Worm (Caenorhabditis elegans) whole organism, L4 larva: Measurements from ENCODE around the gene C03B1.6.

Source experiments
- T20F7.1 ChIP-seq: fragments of 200-800 bp; sonication (Bioruptor generic); optimal IDR thresholded peaks from 2 replicates; lab custom pipeline; 2018; ENCODE audit warnings: mild to moderate bottlenecking, missing genetic modification characterization, missing compliant biosample characterization
- Y105C5A.15 ChIP-seq: fragments of 200-800 bp; sonication (Bioruptor generic); IDR thresholded peaks from 2 replicates; pipeline ENCODE4 v1.3.6; 2022; ENCODE audit warnings: missing genetic modification characterization, missing compliant biosample characterization
- Y75B8A.6 ChIP-seq: fragments of 200-800 bp; sonication (Bioruptor generic); IDR thresholded peaks from 2 replicates; pipeline ENCODE4 v1.3.6; 2022; ENCODE audit warnings: missing genetic modification reagents, missing genetic modification characterization, missing compliant biosample characterization
- arid-1 ChIP-seq: fragments of 200-800 bp; sonication (Bioruptor generic); conservative IDR thresholded peaks from 2 replicates; pipeline ENCODE4 v1.3.6; 2022; ENCODE audit warnings: missing genetic modification reagents, missing genetic modification characterization, missing compliant biosample characterization
- attf-4 ChIP-seq: sonication (generic microtip); optimal IDR thresholded peaks from 3 replicates; lab custom pipeline; 2017; ENCODE audit warnings: missing biosample characterization, missing genetic modification characterization
- ceh-28 ChIP-seq: fragments of 150-350 bp; optimal IDR thresholded peaks from 2 replicates; lab custom pipeline; 2014; ENCODE audit warnings: missing biosample characterization, missing genetic modification reagents, missing genetic modification characterization
- ceh-62 ChIP-seq: sonication (generic microtip); optimal IDR thresholded peaks from 2 replicates; lab custom pipeline; 2017; ENCODE audit warnings: missing biosample characterization, missing genetic modification characterization
- ctbp-1 ChIP-seq: fragments of 200-800 bp; sonication (Bioruptor generic); IDR thresholded peaks from 2 replicates; pipeline ENCODE4 v1.3.6; 2022; ENCODE audit warnings: missing genetic modification reagents, missing genetic modification characterization, missing compliant biosample characterization
- daf-16 ChIP-seq, 3 experiments: sonication (generic microtip); optimal IDR thresholded peaks; 2 replicates each; lab custom pipeline; 2016 to 2017; ENCODE audit warnings: missing genetic modification characterization in 3 of 3, missing genetic modification reagents in 3 of 3, mild to moderate bottlenecking in 2 of 3, missing compliant biosample characterization in 2 of 3, missing biosample characterization in 1 of 3, moderate library complexity in 1 of 3
- dmd-6 ChIP-seq: fragments of 200-800 bp; sonication (Bioruptor generic); IDR thresholded peaks from 2 replicates; pipeline ENCODE4 v1.3.6; 2022; ENCODE audit warnings: missing genetic modification reagents, missing genetic modification characterization, missing compliant biosample characterization
- dmd-8 ChIP-seq: fragments of 200-800 bp; sonication (Bioruptor generic); IDR thresholded peaks from 2 replicates; pipeline ENCODE4 v1.3.6; 2022; ENCODE audit warnings: missing genetic modification characterization, missing compliant biosample characterization
- dmd-9 ChIP-seq: fragments of 200-800 bp; sonication (Bioruptor generic); IDR thresholded peaks from 2 replicates; pipeline ENCODE4 v1.3.6; 2022; ENCODE audit warnings: missing genetic modification reagents, missing genetic modification characterization, missing compliant biosample characterization
- egl-43 ChIP-seq: fragments of 200-800 bp; sonication (Bioruptor generic); IDR thresholded peaks from 2 replicates; pipeline ENCODE4 v1.3.6; 2022; ENCODE audit warnings: missing genetic modification reagents, missing genetic modification characterization, missing compliant biosample characterization
- hlh-30 ChIP-seq: sonication (generic microtip); optimal IDR thresholded peaks from 2 replicates; lab custom pipeline; 2017; ENCODE audit warnings: antibody characterized with exemption, mild to moderate bottlenecking, missing genetic modification characterization, missing compliant biosample characterization; ENCODE audit not compliant: insufficient read depth
- lim-7 ChIP-seq: fragments of 200-800 bp; sonication (Bioruptor generic); IDR thresholded peaks from 2 replicates; pipeline ENCODE4 v1.3.6; 2022; ENCODE audit warnings: missing genetic modification characterization, missing compliant biosample characterization
- lin-38 ChIP-seq: fragments of 200-800 bp; sonication (Bioruptor generic); IDR thresholded peaks from 2 replicates; pipeline ENCODE4 v1.3.6; 2022; ENCODE audit warnings: missing genetic modification reagents, missing genetic modification characterization, missing compliant biosample characterization
- lin-39 ChIP-seq: fragments of 150-350 bp; optimal IDR thresholded peaks from 2 replicates; lab custom pipeline; 2014; ENCODE audit warnings: missing biosample characterization, missing genetic modification reagents, missing genetic modification characterization
- madf-9 ChIP-seq: fragments of 200-800 bp; sonication (Bioruptor generic); conservative IDR thresholded peaks from 2 replicates; pipeline ENCODE4 v1.3.6; 2022; ENCODE audit warnings: missing genetic modification reagents, missing genetic modification characterization, missing compliant biosample characterization
- mdl-1 ChIP-seq, 2 experiments: fragments of 150-350 bp in 1 of 2; sonication (generic microtip) in 1 of 2; optimal IDR thresholded peaks; 2 replicates each; lab custom pipeline; 2014 to 2017; ENCODE audit warnings: missing biosample characterization in 2 of 2, missing genetic modification characterization in 2 of 2
- mdt-29 ChIP-seq: fragments of 200-800 bp; sonication (Bioruptor generic); IDR thresholded peaks from 2 replicates; pipeline ENCODE4 v1.3.6; 2022; ENCODE audit warnings: missing genetic modification reagents, missing genetic modification characterization, missing compliant biosample characterization
- mep-1 ChIP-seq: fragments of 150-350 bp; sonication (generic microtip); optimal IDR thresholded peaks from 3 replicates; lab custom pipeline; 2014; ENCODE audit warnings: missing biosample characterization, missing genetic modification characterization
- mes-2 ChIP-seq: sonication (generic microtip); optimal IDR thresholded peaks from 2 replicates; lab custom pipeline; 2016; ENCODE audit warnings: missing genotype, mild to moderate bottlenecking, missing genetic modification characterization, missing compliant biosample characterization; ENCODE audit not compliant: poor library complexity, severe bottlenecking
- mxl-2 ChIP-seq: fragments of 200-800 bp; sonication (Bioruptor generic); conservative IDR thresholded peaks from 2 replicates; pipeline ENCODE4 v1.3.6; 2022; ENCODE audit warnings: missing genetic modification reagents, missing genetic modification characterization, missing compliant biosample characterization
- nhr-10 ChIP-seq: fragments of 150-350 bp; optimal IDR thresholded peaks from 2 replicates; lab custom pipeline; 2014; ENCODE audit warnings: missing biosample characterization, missing genetic modification characterization
- nhr-111 ChIP-seq: fragments of 200-800 bp; sonication (Bioruptor generic); optimal IDR thresholded peaks from 2 replicates; lab custom pipeline; 2018; ENCODE audit warnings: mild to moderate bottlenecking, missing genetic modification characterization, missing compliant biosample characterization
- nhr-25 ChIP-seq: sonication (generic microtip); optimal IDR thresholded peaks from 2 replicates; lab custom pipeline; 2017; ENCODE audit warnings: missing genetic modification characterization, mild to moderate bottlenecking, missing compliant biosample characterization, antibody characterized with exemption, moderate library complexity, borderline replicate concordance; ENCODE audit not compliant: insufficient read depth
- nhr-28 ChIP-seq: fragments of 150-350 bp; optimal IDR thresholded peaks from 2 replicates; lab custom pipeline; 2014; ENCODE audit warnings: missing biosample characterization, missing genetic modification characterization
- nhr-42 ChIP-seq: fragments of 200-800 bp; sonication (Bioruptor generic); IDR thresholded peaks from 2 replicates; pipeline ENCODE4 v1.3.6; 2022; ENCODE audit warnings: missing genetic modification characterization, missing compliant biosample characterization
- nhr-48 ChIP-seq: sonication (generic microtip); optimal IDR thresholded peaks from 2 replicates; lab custom pipeline; 2016; ENCODE audit warnings: mild to moderate bottlenecking, missing genetic modification characterization, missing compliant biosample characterization
- php-3 ChIP-seq: fragments of 200-800 bp; sonication (Bioruptor generic); IDR thresholded peaks from 2 replicates; pipeline ENCODE4 v1.3.6; 2022; ENCODE audit warnings: missing genetic modification reagents, missing genetic modification characterization, missing compliant biosample characterization
- skn-1 ChIP-seq: fragments of 150-350 bp; optimal IDR thresholded peaks from 2 replicates; lab custom pipeline; 2014; ENCODE audit warnings: missing biosample characterization, missing genetic modification characterization
- snpc-1.2 ChIP-seq: fragments of 200-800 bp; sonication (Bioruptor generic); IDR thresholded peaks from 2 replicates; pipeline ENCODE4 v1.3.6; 2022; ENCODE audit warnings: missing genetic modification reagents, missing genetic modification characterization, missing compliant biosample characterization
- spr-1 ChIP-seq: sonication (generic microtip); optimal IDR thresholded peaks from 2 replicates; lab custom pipeline; 2016; ENCODE audit warnings: mild to moderate bottlenecking, missing genetic modification characterization, missing compliant biosample characterization
- tag-97 ChIP-seq: fragments of 200-800 bp; sonication (Bioruptor generic); IDR thresholded peaks from 2 replicates; pipeline ENCODE4 v1.3.6; 2022; ENCODE audit warnings: missing genetic modification characterization, missing compliant biosample characterization
- zfp-2 ChIP-seq: sonication (generic microtip); optimal IDR thresholded peaks from 2 replicates; lab custom pipeline; 2016; ENCODE audit warnings: mild to moderate bottlenecking, missing genetic modification characterization, missing compliant biosample characterization
- ztf-7 ChIP-seq: fragments of 150-350 bp; optimal IDR thresholded peaks from 2 replicates; lab custom pipeline; 2014; ENCODE audit warnings: missing biosample characterization, missing genetic modification characterization

The C03B1.6 gene

ce11 chrX:6350016-6350415 lies at the start of gene C03B1.6:
Gene C03B1.6, plus strand, starts transcription at chrX:6350316.
- TF ChIP-seq ztf-7 (tag; lab: Kevin White, UChicago) (no peak), mes-2 (tag; lab: Kevin White, UChicago) (no peak), php-3 (no peak), dmd-8 (GFP tag; lab: Robert Waterston, UW) (no peak), tag-97 (GFP tag; lab: Robert Waterston, UW) (no peak), mep-1 (tag; lab: Kevin White, UChicago) (no peak), hlh-30 (tag; lab: Kevin White, UChicago) (no peak), lim-7 (GFP tag; lab: Robert Waterston, UW) (no peak), dmd-9 (GFP tag; lab: Robert Waterston, UW) (no peak), nhr-48 (no peak), nhr-111 (GFP tag; lab: Kevin White, UChicago) (no peak), spr-1 (tag; lab: Kevin White, UChicago) (no peak), daf-16 (GFP tag; optimal IDR thresholded peaks at IDR 0.05; lab: Kevin White, UChicago) (no peak), daf-16 (tag; optimal IDR thresholded peaks at IDR 0.05; lab: Kevin White, UChicago) (no peak), mdt-29 (GFP tag; lab: Robert Waterston, UW) (no peak)
- TF ChIP-seq, all 104 proteins: peak for 0

ce11 chrX:6311391-6311790 lies 38.7 kb upstream of the C03B1.6 start, which contains the start of gene npr-38:
Gene npr-38, plus strand, starts transcription at chrX:6311691.
- TF ChIP-seq lin-38 (GFP tag; lab: Robert Waterston, UW) (no peak), skn-1 (tag; lab: Kevin White, UChicago) (no peak), dmd-6 (GFP tag; lab: Robert Waterston, UW) (no peak)

- TF ChIP-seq Y105C5A.15 (GFP tag; lab: Robert Waterston, UW) = no peak
- peak; percentile 4 for TF ChIP-seq hlh-30 (tag; lab: Kevin White, UChicago)
- TF ChIP-seq lin-39 (tag; lab: Kevin White, UChicago) = no peak
- no peak for TF ChIP-seq mdt-29 (GFP tag; lab: Robert Waterston, UW)
- TF ChIP-seq snpc-1.2 (GFP tag; lab: Robert Waterston, UW) = no peak
- no peak for TF ChIP-seq arid-1
- TF ChIP-seq T20F7.1 (GFP tag; lab: Kevin White, UChicago) = no peak
- no peak for TF ChIP-seq ceh-62
- TF ChIP-seq nhr-25 (tag; lab: Kevin White, UChicago) = peak; percentile 58
- TF ChIP-seq Y75B8A.6 (GFP tag; lab: Robert Waterston, UW) = no peak
- TF ChIP-seq mdl-1 (tag; optimal IDR thresholded peaks at IDR 0.05; lab: Kevin White, UChicago) = peak in 1 of 2 experiments; percentile 35
- no peak for TF ChIP-seq ceh-28 (tag; lab: Kevin White, UChicago)
- TF ChIP-seq nhr-28 (tag; lab: Kevin White, UChicago) = peak; percentile 75
- no peak for TF ChIP-seq madf-9 (GFP tag; lab: Robert Waterston, UW)
- TF ChIP-seq, all 104 proteins: peak for 4
Observed at ce11 chrX:6318803-6319202, 31.3 kb upstream of the C03B1.6 start.

ce11 chrX:6319546-6319945 lies 30.6 kb upstream of the C03B1.6 start, which contains the start of gene chtb-3:
Gene chtb-3, minus strand, starts transcription at chrX:6319646.
- no peak for TF ChIP-seq mxl-2
- TF ChIP-seq zfp-2 (tag; lab: Kevin White, UChicago) = no peak
- TF ChIP-seq ctbp-1 = no peak
- no peak for TF ChIP-seq egl-43 (GFP tag; lab: Robert Waterston, UW)
- TF ChIP-seq php-3 = no peak
- no peak for TF ChIP-seq nhr-42 (GFP tag; lab: Robert Waterston, UW)
- TF ChIP-seq dmd-9 (GFP tag; lab: Robert Waterston, UW) = no peak
- no peak for TF ChIP-seq nhr-10 (tag; lab: Kevin White, UChicago)
- TF ChIP-seq attf-4 (tag; lab: Kevin White, UChicago) = no peak
